Fruit fly (Drosophila melanogaster) whole organism, embryonic: ENCODE data around the gene CG34301.
A peak's percentile ranks its signal among the peaks of the same experiment; 100 is the strongest.

Source experiments
- Atf3 ChIP-seq: fragments of 200-800 bp; sonication (Bioruptor generic); optimal IDR thresholded peaks from 3 replicates; lab custom pipeline; 2016; ENCODE audit warnings: missing biosample characterization, missing genetic modification characterization
- CG10209 ChIP-seq: fragments of 200-800 bp; sonication (Bioruptor generic); optimal IDR thresholded peaks from 3 replicates; lab custom pipeline; 2017; ENCODE audit warnings: missing biosample characterization, mild to moderate bottlenecking, missing genetic modification characterization, missing genetic modification reagents
- CG10267 ChIP-seq: fragments of 200-800 bp; sonication (Bioruptor generic); optimal IDR thresholded peaks from 2 replicates; lab custom pipeline; 2018; ENCODE audit warnings: missing biosample characterization, mild to moderate bottlenecking, missing genetic modification characterization, moderate library complexity
- CG11085 ChIP-seq: fragments of 200-800 bp; sonication (Bioruptor generic); IDR thresholded peaks from 2 replicates; pipeline ENCODE4 v1.3.6; 2022; ENCODE audit warnings: missing biosample characterization, missing genetic modification characterization
- CG11504 ChIP-seq: fragments of 200-800 bp; sonication (Bioruptor generic); optimal IDR thresholded peaks from 3 replicates; lab custom pipeline; 2019; ENCODE audit warnings: missing biosample characterization, mild to moderate bottlenecking, missing genetic modification characterization, moderate library complexity
- CG1233 ChIP-seq: fragments of 200-800 bp; sonication (Bioruptor generic); optimal IDR thresholded peaks from 4 replicates; lab custom pipeline; 2018; ENCODE audit warnings: missing biosample characterization, mild to moderate bottlenecking, missing genetic modification characterization
- CG12659 ChIP-seq: fragments of 200-800 bp; sonication (Bioruptor generic); optimal IDR thresholded peaks from 3 replicates; lab custom pipeline; 2017; ENCODE audit warnings: mild to moderate bottlenecking, missing biosample characterization, missing genetic modification reagents, missing genetic modification characterization
- CG12942 ChIP-seq: fragments of 200-800 bp; sonication (Bioruptor generic); optimal IDR thresholded peaks from 3 replicates; lab custom pipeline; 2016; ENCODE audit warnings: missing biosample characterization, missing genetic modification characterization
- CG13123 ChIP-seq: fragments of 200-800 bp; sonication (Bioruptor generic); optimal IDR thresholded peaks from 2 replicates; lab custom pipeline; 2016; ENCODE audit warnings: missing biosample characterization, missing genetic modification characterization
- CG13296 ChIP-seq: fragments of 200-800 bp; sonication (Bioruptor generic); optimal IDR thresholded peaks from 3 replicates; lab custom pipeline; 2018; ENCODE audit warnings: missing biosample characterization, mild to moderate bottlenecking, missing genetic modification characterization
- CG14014 ChIP-seq: fragments of 200-800 bp; sonication (Bioruptor generic); IDR thresholded peaks from 2 replicates; pipeline ENCODE4 v1.3.6; 2022; ENCODE audit warnings: missing biosample characterization, missing genetic modification characterization
- CG14860 ChIP-seq: fragments of 200-800 bp; sonication (Bioruptor generic); IDR thresholded peaks from 3 replicates; pipeline ENCODE4 v1.3.6; 2022; ENCODE audit warnings: missing biosample characterization, missing genetic modification characterization; ENCODE audit not compliant: partially characterized antibody
- CG17361 ChIP-seq: fragments of 200-800 bp; sonication (Bioruptor generic); IDR thresholded peaks from 3 replicates; pipeline ENCODE4 v1.3.6; 2022; ENCODE audit warnings: missing biosample characterization, missing genetic modification characterization
- CG2202 ChIP-seq: fragments of 200-800 bp; sonication (Bioruptor generic); optimal IDR thresholded peaks from 2 replicates; lab custom pipeline; 2018; ENCODE audit warnings: missing biosample characterization, mild to moderate bottlenecking, missing genetic modification characterization
- CG2712 ChIP-seq: fragments of 200-800 bp; optimal IDR thresholded peaks from 3 replicates; lab custom pipeline; 2019; ENCODE audit warnings: missing biosample characterization, mild to moderate bottlenecking, missing genetic modification characterization, moderate library complexity
- CG30020 ChIP-seq: fragments of 200-800 bp; optimal IDR thresholded peaks from 2 replicates; lab custom pipeline; 2019; ENCODE audit warnings: missing biosample characterization, mild to moderate bottlenecking, missing genetic modification characterization, moderate library complexity
- CG30403 ChIP-seq: fragments of 200-800 bp; sonication (Bioruptor generic); optimal IDR thresholded peaks from 3 replicates; lab custom pipeline; 2016; ENCODE audit warnings: missing biosample characterization, missing genetic modification characterization
- CG33557 ChIP-seq: fragments of 200-800 bp; sonication (Bioruptor generic); optimal IDR thresholded peaks from 2 replicates; lab custom pipeline; 2019; ENCODE audit warnings: missing biosample characterization, mild to moderate bottlenecking, missing genetic modification characterization, moderate library complexity
- CG4820 ChIP-seq: fragments of 200-800 bp; sonication (Bioruptor generic); optimal IDR thresholded peaks from 3 replicates; lab custom pipeline; 2016; ENCODE audit warnings: missing biosample characterization, missing genetic modification characterization
- CG7372 ChIP-seq: fragments of 200-800 bp; sonication (Bioruptor generic); IDR thresholded peaks from 2 replicates; pipeline ENCODE4 v1.3.6; 2022; ENCODE audit warnings: missing biosample characterization, missing genetic modification characterization
- CG7928 ChIP-seq: fragments of 200-800 bp; sonication (Bioruptor generic); optimal IDR thresholded peaks from 2 replicates; lab custom pipeline; 2017; ENCODE audit warnings: missing biosample characterization, mild to moderate bottlenecking, missing genetic modification characterization
- CG8388 ChIP-seq: fragments of 200-800 bp; sonication (Bioruptor generic); optimal IDR thresholded peaks from 2 replicates; lab custom pipeline; 2019; ENCODE audit warnings: missing biosample characterization, mild to moderate bottlenecking, missing genetic modification characterization, moderate library complexity
- CG9609 ChIP-seq: fragments of 200-800 bp; sonication (Bioruptor generic); optimal IDR thresholded peaks from 3 replicates; lab custom pipeline; 2016; ENCODE audit warnings: missing biosample characterization, missing genetic modification characterization
- Chrac-16 ChIP-seq: fragments of 200-800 bp; sonication (Bioruptor generic); optimal IDR thresholded peaks from 3 replicates; lab custom pipeline; 2016; ENCODE audit warnings: missing biosample characterization, missing genetic modification characterization
- CoRest ChIP-seq: fragments of 200-800 bp; sonication (Bioruptor generic); optimal IDR thresholded peaks from 3 replicates; lab custom pipeline; 2018; ENCODE audit warnings: missing biosample characterization, mild to moderate bottlenecking, missing genetic modification characterization, moderate library complexity
- Gug ChIP-seq: fragments of 200-800 bp; sonication (Bioruptor generic); IDR thresholded peaks from 4 replicates; pipeline ENCODE4 v1.3.6; 2022; ENCODE audit warnings: missing biosample characterization, missing genetic modification characterization
- Kr ChIP-seq: fragments of 200-800 bp; sonication (Bioruptor generic); optimal IDR thresholded peaks from 2 replicates; lab custom pipeline; 2017; ENCODE audit warnings: missing biosample characterization, mild to moderate bottlenecking, missing genetic modification characterization
- Meics ChIP-seq: fragments of 200-800 bp; sonication (Bioruptor generic); optimal IDR thresholded peaks from 2 replicates; lab custom pipeline; 2017; ENCODE audit warnings: missing biosample characterization, mild to moderate bottlenecking, missing genetic modification characterization
- NfI ChIP-seq: fragments of 200-800 bp; sonication (Bioruptor generic); optimal IDR thresholded peaks from 3 replicates; lab custom pipeline; 2018; ENCODE audit warnings: missing biosample characterization, mild to moderate bottlenecking, missing genetic modification characterization, moderate library complexity
- Ravus ChIP-seq: fragments of 200-800 bp; sonication (Bioruptor generic); IDR thresholded peaks from 2 replicates; pipeline ENCODE4 v1.3.6; 2022; ENCODE audit warnings: missing biosample characterization, missing genetic modification characterization
- Rx ChIP-seq: fragments of 200-800 bp; sonication (Bioruptor generic); IDR thresholded peaks from 2 replicates; pipeline ENCODE4 v1.3.6; 2022; ENCODE audit warnings: missing biosample characterization, missing genetic modification characterization
- YL-1 ChIP-seq: fragments of 200-800 bp; sonication (Bioruptor generic); optimal IDR thresholded peaks from 3 replicates; lab custom pipeline; 2017; ENCODE audit warnings: missing biosample characterization, mild to moderate bottlenecking, missing genetic modification characterization
- ab ChIP-seq: fragments of 200-800 bp; sonication (Bioruptor generic); optimal IDR thresholded peaks from 2 replicates; lab custom pipeline; 2016; ENCODE audit warnings: missing biosample characterization, missing genetic modification characterization
- aop ChIP-seq: fragments of 200-800 bp; sonication (Bioruptor generic); IDR thresholded peaks from 2 replicates; pipeline ENCODE4 v1.3.6; 2022; ENCODE audit warnings: missing biosample characterization, missing genetic modification characterization
- ase ChIP-seq: fragments of 200-800 bp; sonication (Bioruptor generic); IDR thresholded peaks from 3 replicates; pipeline ENCODE4 v1.3.6; 2022; ENCODE audit warnings: missing biosample characterization, missing genetic modification characterization
- bowl ChIP-seq: fragments of 200-800 bp; sonication (Bioruptor generic); IDR thresholded peaks from 2 replicates; pipeline ENCODE4 v1.3.6; 2022; ENCODE audit warnings: missing biosample characterization, missing genetic modification characterization
- btn ChIP-seq: fragments of 200-800 bp; sonication (Bioruptor generic); optimal IDR thresholded peaks from 2 replicates; lab custom pipeline; 2016; ENCODE audit warnings: missing biosample characterization, missing genetic modification characterization
- crol ChIP-seq: fragments of 200-800 bp; sonication (Bioruptor generic); IDR thresholded peaks from 2 replicates; pipeline ENCODE4 v1.3.6; 2022; ENCODE audit warnings: missing biosample characterization, missing genetic modification characterization
- dm ChIP-seq: fragments of 200-800 bp; sonication (Bioruptor generic); optimal IDR thresholded peaks from 3 replicates; lab custom pipeline; 2016; ENCODE audit warnings: missing biosample characterization, missing genetic modification characterization
- dysf ChIP-seq: fragments of 200-800 bp; sonication (Bioruptor generic); IDR thresholded peaks from 3 replicates; pipeline ENCODE4 v1.3.6; 2022; ENCODE audit warnings: missing biosample characterization, missing genetic modification characterization
- gce ChIP-seq: fragments of 200-800 bp; sonication (Bioruptor generic); IDR thresholded peaks from 3 replicates; pipeline ENCODE4 v1.3.6; 2022; ENCODE audit warnings: missing biosample characterization, missing genetic modification characterization
- gsb-n ChIP-seq: fragments of 200-800 bp; sonication (Bioruptor generic); optimal IDR thresholded peaks from 3 replicates; lab custom pipeline; 2018; ENCODE audit warnings: missing biosample characterization, mild to moderate bottlenecking, missing genetic modification characterization
- lov ChIP-seq, 2 experiments: fragments of 200-800 bp in 1 of 2; fragments of >200 bp in 1 of 2; sonication (Bioruptor generic) in 1 of 2; IDR thresholded peaks in 1 of 2; optimal IDR thresholded peaks in 1 of 2; 2 replicates in 1 of 2; 3 replicates in 1 of 2; pipeline versions ENCODE4 v1.3.6 to Lab custom; 2017 to 2022; ENCODE audit warnings: missing biosample characterization in 1 of 2, missing genetic modification characterization in 1 of 2
- mld ChIP-seq: fragments of 200-800 bp; sonication (Bioruptor generic); IDR thresholded peaks from 3 replicates; pipeline ENCODE4 v1.3.6; 2022; ENCODE audit warnings: missing biosample characterization, missing genetic modification characterization; ENCODE audit not compliant: partially characterized antibody
- oc ChIP-seq: fragments of 200-800 bp; sonication (Bioruptor generic); optimal IDR thresholded peaks from 2 replicates; lab custom pipeline; 2018; ENCODE audit warnings: missing biosample characterization, mild to moderate bottlenecking, missing genetic modification characterization, moderate library complexity
- peb ChIP-seq: fragments of 200-800 bp; sonication (Bioruptor generic); IDR thresholded peaks from 2 replicates; pipeline ENCODE4 v1.3.6; 2022; ENCODE audit warnings: missing biosample characterization, missing genetic modification characterization
- pnt ChIP-seq: fragments of 200-800 bp; sonication (Bioruptor generic); optimal IDR thresholded peaks from 3 replicates; lab custom pipeline; 2016; ENCODE audit warnings: missing biosample characterization, missing genetic modification characterization
- pum ChIP-seq: fragments of 200-800 bp; sonication (Bioruptor generic); optimal IDR thresholded peaks from 2 replicates; lab custom pipeline; 2016; ENCODE audit warnings: missing biosample characterization, missing genetic modification characterization
- rib ChIP-seq: fragments of 200-800 bp; sonication (Bioruptor generic); IDR thresholded peaks from 2 replicates; pipeline ENCODE4 v1.3.6; 2022; ENCODE audit warnings: missing biosample characterization, missing genetic modification characterization
- shn ChIP-seq: fragments of 200-800 bp; sonication (Bioruptor generic); optimal IDR thresholded peaks from 3 replicates; lab custom pipeline; 2016; ENCODE audit warnings: missing biosample characterization, missing genetic modification characterization
- sim ChIP-seq: fragments of 200-800 bp; sonication (Bioruptor generic); IDR thresholded peaks from 2 replicates; pipeline ENCODE4 v1.3.6; 2022; ENCODE audit warnings: missing biosample characterization, missing genetic modification characterization
- twi ChIP-seq: fragments of 200-800 bp; optimal IDR thresholded peaks from 2 replicates; lab custom pipeline; 2019; ENCODE audit warnings: missing biosample characterization, mild to moderate bottlenecking, missing genetic modification characterization, moderate library complexity

CG34301 gene

dm6 chr3R:8784788-8785187 lies 11.6 kb downstream of the CG34301 start (continued):
- TF ChIP-seq CG17361 (GFP tag; lab: Robert Waterston, UW), result no peak
- no peak for TF ChIP-seq CG14860 (GFP tag; lab: Robert Waterston, UW)
- TF ChIP-seq CoRest (tag; lab: Kevin White, UChicago), result no peak
- TF ChIP-seq Rx, result peak; percentile 37; the same call in 1 of the 2 replicates
- TF ChIP-seq CG7372, result peak; percentile 25; the same call in 1 of the 2 replicates
- peak; percentile 44 for TF ChIP-seq CG30403 (GFP tag; lab: Kevin White, UChicago)
- TF ChIP-seq CG14014 (GFP tag; lab: Robert Waterston, UW), result peak; percentile 66; the same call in 1 of the 2 replicates
- TF ChIP-seq peb, result no peak
- TF ChIP-seq ase (GFP tag; lab: Robert Waterston, UW), result no peak
- TF ChIP-seq dm (GFP tag; lab: Kevin White, UChicago), result peak; percentile 33
- TF ChIP-seq CG1233 (GFP tag; lab: Kevin White, UChicago), result peak; percentile 11
- no peak for TF ChIP-seq mld (GFP tag; lab: Robert Waterston, UW)
- no peak for TF ChIP-seq CG12942 (GFP tag; lab: Kevin White, UChicago)
- TF ChIP-seq bowl (GFP tag; lab: Robert Waterston, UW), result no peak
- no peak for TF ChIP-seq CG2202 (tag; lab: Kevin White, UChicago)
- no peak for TF ChIP-seq gsb-n
- TF ChIP-seq CG10267 (tag; lab: Kevin White, UChicago), result no peak
- no peak for TF ChIP-seq pum
- peak; percentile 53 for TF ChIP-seq pnt (GFP tag; lab: Kevin White, UChicago)
- TF ChIP-seq CG7928 (GFP tag; lab: Kevin White, UChicago), result no peak
- TF ChIP-seq btn (GFP tag; lab: Kevin White, UChicago), result peak; percentile 23
- TF ChIP-seq NfI (GFP tag; lab: Kevin White, UChicago), result peak; percentile 22
- TF ChIP-seq CG2712 (tag; lab: Kevin White, UChicago), result no peak
- no peak for TF ChIP-seq Kr (GFP tag; lab: Kevin White, UChicago)
- peak; percentile 2 for TF ChIP-seq CG9609 (GFP tag; lab: Kevin White, UChicago)
- peak; percentile 32 for TF ChIP-seq CG10209 (GFP tag; lab: Kevin White, UChicago)
- no peak for TF ChIP-seq lov (optimal IDR thresholded peaks at IDR 0.05; lab: Kevin White, UChicago)
- no peak for TF ChIP-seq lov (GFP tag; IDR thresholded peaks at IDR 0.05; lab: Robert Waterston, UW)
- no peak for TF ChIP-seq CG4820 (GFP tag; lab: Kevin White, UChicago)
- no peak for TF ChIP-seq CG8388
- TF ChIP-seq twi, result no peak
- no peak for TF ChIP-seq CG13296
- TF ChIP-seq Atf3 (GFP tag; lab: Kevin White, UChicago), result no peak
- TF ChIP-seq CG12659 (GFP tag; lab: Kevin White, UChicago), result no peak
- TF ChIP-seq sim, result no peak
- TF ChIP-seq CG11085 (GFP tag; lab: Robert Waterston, UW), result no peak
- TF ChIP-seq CG33557, result no peak
- 0 out of 2 replicates have a peak, but pooled peaks have one; percentile 2 for TF ChIP-seq Ravus (GFP tag; lab: Robert Waterston, UW)
- no peak for TF ChIP-seq crol (GFP tag; lab: Robert Waterston, UW)
- peak; percentile 80 for TF ChIP-seq dysf (GFP tag; lab: Robert Waterston, UW)
- no peak for TF ChIP-seq YL-1 (GFP tag; lab: Kevin White, UChicago)
- no peak for TF ChIP-seq CG11504
- no peak for TF ChIP-seq shn (GFP tag; lab: Kevin White, UChicago)
- TF ChIP-seq oc (tag; lab: Kevin White, UChicago), result no peak
- TF ChIP-seq aop (GFP tag; lab: Robert Waterston, UW), result no peak
- no peak for TF ChIP-seq CG30020 (tag; lab: Kevin White, UChicago)
- TF ChIP-seq ab (GFP tag; lab: Kevin White, UChicago), result no peak
- no peak for TF ChIP-seq Meics (GFP tag; lab: Kevin White, UChicago)
- 0 out of 4 replicates have a peak, but pooled peaks have one; percentile 2 for TF ChIP-seq Gug
- no peak for TF ChIP-seq gce
- no peak for TF ChIP-seq CG13123 (GFP tag; lab: Kevin White, UChicago)
- TF ChIP-seq rib (GFP tag; lab: Robert Waterston, UW), result no peak
- TF ChIP-seq Chrac-16 (GFP tag; lab: Kevin White, UChicago), result peak; percentile 28
